Worm (Caenorhabditis elegans) whole organism, L2 larva: ENCODE data around the gene hlh-13.

Experiments
- blmp-1 ChIP-seq: sonication (generic microtip); optimal IDR thresholded peaks from 2 replicates; lab custom pipeline; 2017; ENCODE audit warnings: missing genetic modification characterization, mild to moderate bottlenecking, missing compliant biosample characterization, antibody characterized with exemption, moderate library complexity; ENCODE audit not compliant: insufficient read depth
- crh-2 ChIP-seq: sonication (generic microtip); optimal IDR thresholded peaks from 2 replicates; lab custom pipeline; 2017; ENCODE audit warnings: missing biosample characterization, missing genetic modification characterization
- egl-27 ChIP-seq: sonication (generic microtip); optimal IDR thresholded peaks from 3 replicates; lab custom pipeline; 2017; ENCODE audit warnings: missing biosample characterization, missing genetic modification reagents, missing genetic modification characterization
- elt-3 ChIP-seq: sonication (generic microtip); optimal IDR thresholded peaks from 2 replicates; lab custom pipeline; 2017; ENCODE audit warnings: missing biosample characterization, missing genetic modification characterization
- lin-39 ChIP-seq: fragments of 150-350 bp; optimal IDR thresholded peaks from 2 replicates; lab custom pipeline; 2014; ENCODE audit warnings: missing biosample characterization, missing genetic modification reagents, missing genetic modification characterization
- mdl-1 ChIP-seq, 2 experiments: fragments of 150-350 bp in 1 of 2; sonication (generic microtip) in 1 of 2; optimal IDR thresholded peaks; 2 replicates each; lab custom pipeline; 2017; ENCODE audit warnings: missing biosample characterization in 2 of 2, missing genetic modification characterization in 2 of 2
- nhr-11 ChIP-seq: fragments of 150-350 bp; optimal IDR thresholded peaks from 2 replicates; lab custom pipeline; 2014; ENCODE audit warnings: missing biosample characterization, missing genetic modification characterization
- snpc-4 ChIP-seq: fragments of 150-350 bp; optimal IDR thresholded peaks from 2 replicates; lab custom pipeline; 2014; ENCODE audit warnings: missing biosample characterization, missing genetic modification characterization
- unc-62 ChIP-seq: fragments of 150-350 bp; optimal IDR thresholded peaks from 2 replicates; lab custom pipeline; 2014; ENCODE audit warnings: missing biosample characterization, missing genetic modification reagents, missing genetic modification characterization
- zag-1 ChIP-seq: fragments of 150-350 bp; optimal IDR thresholded peaks from 2 replicates; lab custom pipeline; 2014; ENCODE audit warnings: missing biosample characterization, missing genetic modification characterization

DNA sequence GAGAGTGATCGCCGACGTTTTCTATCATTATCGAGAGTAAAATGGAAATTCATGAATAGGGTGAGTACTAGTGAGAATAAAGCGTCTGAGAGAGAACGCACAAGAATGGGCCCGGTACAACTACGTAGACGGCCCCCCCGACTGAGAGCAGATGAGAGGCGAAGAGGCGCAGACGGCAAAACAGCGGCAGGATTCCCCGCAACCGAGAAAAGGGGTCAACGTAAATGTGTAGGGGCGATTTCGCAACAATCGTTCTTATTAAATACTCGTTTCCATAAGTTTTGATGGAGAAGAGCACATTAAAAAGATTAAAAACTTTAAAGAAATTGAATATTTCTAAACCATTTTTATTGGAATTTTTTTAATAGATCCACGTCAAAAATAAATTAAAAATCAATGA is 34.4 kb upstream of the hlh-13 start:
- TF ChIP-seq zag-1 (tag; lab: Kevin White, UChicago) (no peak), egl-27 (tag; lab: Kevin White, UChicago) (no peak), lin-39 (tag; lab: Kevin White, UChicago) (no peak), elt-3 (tag; lab: Kevin White, UChicago) (no peak), crh-2 (tag; lab: Kevin White, UChicago) (no peak), snpc-4 (tag; lab: Kevin White, UChicago) (no peak), nhr-11 (no peak), mdl-1 (tag; optimal IDR thresholded peaks at IDR 0.05; lab: Kevin White, UChicago) (no peak), unc-62 (GFP tag; lab: Kevin White, UChicago) (no peak), blmp-1 (tag; lab: Kevin White, UChicago) (no peak)
